Fruit fly (Drosophila melanogaster): Measurements from ENCODE around the gene CG1764.

- peak; percentile 90 for TF ChIP-seq fd96Ca (GFP tag; IDR thresholded peaks at IDR 0.05)
- TF ChIP-seq Ets98B (GFP tag; IDR thresholded peaks at IDR 0.05) = peak; percentile 89
- peak; percentile 55 for TF ChIP-seq rn (GFP tag; IDR thresholded peaks at IDR 0.05)
- TF ChIP-seq Snoo (tag; optimal IDR thresholded peaks at IDR 0.05) = peak; percentile 81
- peak; percentile 86 for TF ChIP-seq CG32121 (GFP tag; IDR thresholded peaks at IDR 0.05)
- peak; percentile 92 for TF ChIP-seq CG4496 (GFP tag; IDR thresholded peaks at IDR 0.05)
Observed at dm6 chrX:13331814-13332701, 29.8 kb upstream of the CG1764 start.

Measured in whole organism, pupa.